Fruit fly (Drosophila melanogaster) whole organism, embryonic: ENCODE data around the gene acj6.

Experiments
- CG10979 ChIP-seq: fragments of 200-800 bp; sonication (Bioruptor generic); optimal IDR thresholded peaks from 2 replicates; lab custom pipeline; 2018; ENCODE audit warnings: missing biosample characterization, mild to moderate bottlenecking, missing genetic modification characterization, moderate library complexity
- CG14050 ChIP-seq: fragments of 200-800 bp; sonication (Bioruptor generic); IDR thresholded peaks from 3 replicates; pipeline ENCODE4 v1.3.6; 2022; ENCODE audit warnings: missing biosample characterization, missing genetic modification characterization
- CG14710 ChIP-seq: fragments of 200-800 bp; sonication (Bioruptor generic); optimal IDR thresholded peaks from 3 replicates; lab custom pipeline; 2019; ENCODE audit warnings: missing biosample characterization, mild to moderate bottlenecking, missing genetic modification characterization, moderate library complexity
- CG17186 ChIP-seq: fragments of 200-800 bp; sonication (Bioruptor generic); optimal IDR thresholded peaks from 3 replicates; lab custom pipeline; 2017; ENCODE audit warnings: missing biosample characterization, missing genetic modification reagents, missing genetic modification characterization
- CG2116 ChIP-seq: fragments of 200-800 bp; sonication (Bioruptor generic); optimal IDR thresholded peaks from 3 replicates; lab custom pipeline; 2018; ENCODE audit warnings: missing biosample characterization, mild to moderate bottlenecking, missing genetic modification characterization
- CG34224 ChIP-seq: fragments of 200-800 bp; sonication (Bioruptor generic); IDR thresholded peaks from 3 replicates; pipeline ENCODE4 v1.3.6; 2022; ENCODE audit warnings: missing biosample characterization, missing genetic modification characterization; ENCODE audit not compliant: partially characterized antibody
- CG34376 ChIP-seq: fragments of 200-800 bp; sonication (Bioruptor generic); optimal IDR thresholded peaks from 2 replicates; lab custom pipeline; 2018; ENCODE audit warnings: missing biosample characterization, mild to moderate bottlenecking, missing genetic modification characterization
- CG3847 ChIP-seq: fragments of 200-800 bp; sonication (Bioruptor generic); IDR thresholded peaks from 2 replicates; pipeline ENCODE4 v1.3.6; 2022; ENCODE audit warnings: missing biosample characterization, missing genetic modification characterization
- CG6272 ChIP-seq: fragments of 200-800 bp; sonication (Bioruptor generic); IDR thresholded peaks from 2 replicates; pipeline ENCODE4 v1.3.6; 2022; ENCODE audit warnings: missing biosample characterization, missing genetic modification characterization
- CG6765 ChIP-seq: fragments of 200-800 bp; sonication (Bioruptor generic); optimal IDR thresholded peaks from 3 replicates; lab custom pipeline; 2017; ENCODE audit warnings: missing biosample characterization, mild to moderate bottlenecking, missing genetic modification characterization
- CG8281 ChIP-seq: fragments of 200-800 bp; sonication (Bioruptor generic); optimal IDR thresholded peaks from 2 replicates; lab custom pipeline; 2018; ENCODE audit warnings: missing biosample characterization, mild to moderate bottlenecking, missing genetic modification characterization, moderate library complexity
- CG8765 ChIP-seq: fragments of 200-800 bp; sonication (Bioruptor generic); IDR thresholded peaks from 2 replicates; pipeline ENCODE4 v1.3.6; 2022; ENCODE audit warnings: missing biosample characterization, missing genetic modification characterization
- CG9215 ChIP-seq: fragments of 200-800 bp; sonication (Bioruptor generic); IDR thresholded peaks from 2 replicates; pipeline ENCODE4 v1.3.6; 2022; ENCODE audit warnings: missing biosample characterization, missing genetic modification characterization
- CkIIα-i1 ChIP-seq: fragments of 200-800 bp; sonication (Bioruptor generic); IDR thresholded peaks from 2 replicates; pipeline ENCODE4 v1.3.6; 2022; ENCODE audit warnings: missing biosample characterization, missing genetic modification characterization
- CrebB ChIP-seq: fragments of 200-800 bp; sonication (Bioruptor generic); optimal IDR thresholded peaks from 3 replicates; lab custom pipeline; 2018; ENCODE audit warnings: missing biosample characterization, mild to moderate bottlenecking, missing genetic modification characterization
- D ChIP-seq, 2 experiments: fragments of 200-800 bp in 1 of 2; fragments of >200 bp in 1 of 2; sonication (Bioruptor generic) in 1 of 2; optimal IDR thresholded peaks; 2 replicates in 1 of 2; 3 replicates in 1 of 2; lab custom pipeline; 2017; ENCODE audit warnings: mild to moderate bottlenecking in 1 of 2, missing biosample characterization in 1 of 2, missing genetic modification characterization in 1 of 2, missing genetic modification reagents in 1 of 2
- E2f1 ChIP-seq: fragments of 200-800 bp; sonication (Bioruptor generic); IDR thresholded peaks from 2 replicates; pipeline ENCODE4 v1.3.6; 2022; ENCODE audit warnings: missing biosample characterization, missing genetic modification characterization
- E2f2 ChIP-seq: fragments of 200-800 bp; sonication (Bioruptor generic); IDR thresholded peaks from 2 replicates; pipeline ENCODE4 v1.3.6; 2022; ENCODE audit warnings: missing biosample characterization, missing genetic modification characterization
- Eip74EF ChIP-seq, 2 experiments: fragments of 200-800 bp in 1 of 2; fragments of >200 bp in 1 of 2; sonication (Bioruptor generic) in 1 of 2; optimal IDR thresholded peaks; 2 replicates each; lab custom pipeline; 2017 to 2019; ENCODE audit warnings: missing biosample characterization in 2 of 2, missing genetic modification characterization in 2 of 2, mild to moderate bottlenecking in 1 of 2, moderate library complexity in 1 of 2
- Ets97D ChIP-seq: fragments of 200-800 bp; sonication (Bioruptor generic); optimal IDR thresholded peaks from 3 replicates; lab custom pipeline; 2016; ENCODE audit warnings: missing biosample characterization, missing genetic modification characterization
- GATAe ChIP-seq: fragments of 200-800 bp; sonication (Bioruptor generic); conservative IDR thresholded peaks from 2 replicates; pipeline ENCODE4 v1.3.6; 2022; ENCODE audit warnings: missing biosample characterization, missing genetic modification characterization
- Gsc ChIP-seq: fragments of 200-800 bp; sonication (Bioruptor generic); IDR thresholded peaks from 2 replicates; pipeline ENCODE4 v1.3.6; 2022; ENCODE audit warnings: missing biosample characterization, missing genetic modification characterization
- Mes4 ChIP-seq: fragments of 200-800 bp; sonication (Bioruptor generic); optimal IDR thresholded peaks from 2 replicates; lab custom pipeline; 2016; ENCODE audit warnings: missing biosample characterization, missing genetic modification characterization
- Rx ChIP-seq: fragments of 200-800 bp; sonication (Bioruptor generic); IDR thresholded peaks from 2 replicates; pipeline ENCODE4 v1.3.6; 2022; ENCODE audit warnings: missing biosample characterization, missing genetic modification characterization
- Spps ChIP-seq: fragments of 200-800 bp; sonication (Bioruptor generic); optimal IDR thresholded peaks from 2 replicates; lab custom pipeline; 2018; ENCODE audit warnings: missing biosample characterization, mild to moderate bottlenecking, missing genetic modification characterization
- Ssrp ChIP-seq: fragments of 200-800 bp; sonication (Bioruptor generic); optimal IDR thresholded peaks from 2 replicates; lab custom pipeline; 2018; ENCODE audit warnings: missing biosample characterization, mild to moderate bottlenecking, missing genetic modification characterization, moderate library complexity
- ab ChIP-seq: fragments of 200-800 bp; sonication (Bioruptor generic); optimal IDR thresholded peaks from 2 replicates; lab custom pipeline; 2016; ENCODE audit warnings: missing biosample characterization, missing genetic modification characterization
- ato ChIP-seq: fragments of 200-800 bp; sonication (Bioruptor generic); IDR thresholded peaks from 2 replicates; pipeline ENCODE4 v1.3.6; 2022; ENCODE audit warnings: missing biosample characterization, missing genetic modification characterization; ENCODE audit not compliant: partially characterized antibody
- bbx ChIP-seq: fragments of 200-800 bp; sonication (Bioruptor generic); IDR thresholded peaks from 2 replicates; pipeline ENCODE4 v1.3.6; 2022; ENCODE audit warnings: missing biosample characterization, missing genetic modification characterization; ENCODE audit not compliant: partially characterized antibody
- br ChIP-seq: fragments of >200 bp; optimal IDR thresholded peaks from 2 replicates; lab custom pipeline; 2017
- cato ChIP-seq: fragments of 200-800 bp; sonication (Bioruptor generic); optimal IDR thresholded peaks from 2 replicates; lab custom pipeline; 2016; ENCODE audit warnings: missing biosample characterization, missing genetic modification characterization, borderline replicate concordance
- chm ChIP-seq: fragments of 200-800 bp; sonication (Bioruptor generic); IDR thresholded peaks from 2 replicates; pipeline ENCODE4 v1.3.6; 2022; ENCODE audit warnings: missing biosample characterization, missing genetic modification characterization
- dimm ChIP-seq: fragments of 200-800 bp; sonication (Bioruptor generic); IDR thresholded peaks from 2 replicates; pipeline ENCODE4 v1.3.6; 2022; ENCODE audit warnings: missing biosample characterization, missing genetic modification characterization
- dmrt11E ChIP-seq: fragments of 200-800 bp; sonication (Bioruptor generic); optimal IDR thresholded peaks from 3 replicates; lab custom pipeline; 2018; ENCODE audit warnings: missing biosample characterization, mild to moderate bottlenecking, missing genetic modification characterization, moderate library complexity
- esg ChIP-seq: fragments of 200-800 bp; sonication (Bioruptor generic); conservative IDR thresholded peaks from 2 replicates; pipeline ENCODE4 v1.3.6; 2022; ENCODE audit warnings: missing biosample characterization, missing genetic modification characterization
- eyg ChIP-seq: fragments of 200-800 bp; sonication (Bioruptor generic); optimal IDR thresholded peaks from 3 replicates; lab custom pipeline; 2016; ENCODE audit warnings: missing biosample characterization, missing genetic modification characterization
- gsb-n ChIP-seq: fragments of 200-800 bp; sonication (Bioruptor generic); optimal IDR thresholded peaks from 3 replicates; lab custom pipeline; 2018; ENCODE audit warnings: missing biosample characterization, mild to moderate bottlenecking, missing genetic modification characterization
- kah ChIP-seq: fragments of 200-800 bp; sonication (Bioruptor generic); optimal IDR thresholded peaks from 2 replicates; lab custom pipeline; 2018; ENCODE audit warnings: missing biosample characterization, mild to moderate bottlenecking, missing genetic modification characterization
- ken ChIP-seq: fragments of 200-800 bp; sonication (Bioruptor generic); IDR thresholded peaks from 3 replicates; pipeline ENCODE4 v1.3.6; 2022; ENCODE audit warnings: missing biosample characterization, missing genetic modification characterization
- mld ChIP-seq: fragments of 200-800 bp; sonication (Bioruptor generic); IDR thresholded peaks from 3 replicates; pipeline ENCODE4 v1.3.6; 2022; ENCODE audit warnings: missing biosample characterization, missing genetic modification characterization; ENCODE audit not compliant: partially characterized antibody
- nerfin-2 ChIP-seq: fragments of 200-800 bp; sonication (Bioruptor generic); IDR thresholded peaks from 2 replicates; pipeline ENCODE4 v1.3.6; 2022; ENCODE audit warnings: missing biosample characterization, missing genetic modification characterization; ENCODE audit not compliant: partially characterized antibody
- repo ChIP-seq: fragments of 200-800 bp; sonication (Bioruptor generic); optimal IDR thresholded peaks from 2 replicates; lab custom pipeline; 2016; ENCODE audit warnings: missing biosample characterization, missing genetic modification characterization
- sens-2 ChIP-seq: fragments of 200-800 bp; sonication (Bioruptor generic); IDR thresholded peaks from 2 replicates; pipeline ENCODE4 v1.3.6; 2022; ENCODE audit warnings: missing biosample characterization, missing genetic modification characterization
- slbo ChIP-seq: fragments of 200-800 bp; sonication (Bioruptor generic); IDR thresholded peaks from 2 replicates; pipeline ENCODE4 v1.3.6; 2022; ENCODE audit warnings: missing biosample characterization, missing genetic modification characterization
- sna ChIP-seq: fragments of 200-800 bp; sonication (Bioruptor generic); IDR thresholded peaks from 2 replicates; pipeline ENCODE4 v1.3.6; 2022; ENCODE audit warnings: missing biosample characterization, missing genetic modification characterization; ENCODE audit not compliant: partially characterized antibody
- stwl ChIP-seq: fragments of 200-800 bp; sonication (Bioruptor generic); optimal IDR thresholded peaks from 3 replicates; lab custom pipeline; 2018; ENCODE audit warnings: missing biosample characterization, mild to moderate bottlenecking, missing genetic modification characterization, moderate library complexity
- tgo ChIP-seq: fragments of 200-800 bp; sonication (Bioruptor generic); IDR thresholded peaks from 3 replicates; pipeline ENCODE4 v1.3.6; 2022; ENCODE audit warnings: missing biosample characterization, missing genetic modification characterization
- usp ChIP-seq: fragments of >200 bp; optimal IDR thresholded peaks from 2 replicates; lab custom pipeline; 2017; ENCODE audit warnings: missing biosample characterization, missing genetic modification characterization
- zf30C ChIP-seq: fragments of 200-800 bp; sonication (Bioruptor generic); optimal IDR thresholded peaks from 3 replicates; lab custom pipeline; 2018; ENCODE audit warnings: missing biosample characterization, mild to moderate bottlenecking, missing genetic modification characterization

The acj6 gene

DNA sequence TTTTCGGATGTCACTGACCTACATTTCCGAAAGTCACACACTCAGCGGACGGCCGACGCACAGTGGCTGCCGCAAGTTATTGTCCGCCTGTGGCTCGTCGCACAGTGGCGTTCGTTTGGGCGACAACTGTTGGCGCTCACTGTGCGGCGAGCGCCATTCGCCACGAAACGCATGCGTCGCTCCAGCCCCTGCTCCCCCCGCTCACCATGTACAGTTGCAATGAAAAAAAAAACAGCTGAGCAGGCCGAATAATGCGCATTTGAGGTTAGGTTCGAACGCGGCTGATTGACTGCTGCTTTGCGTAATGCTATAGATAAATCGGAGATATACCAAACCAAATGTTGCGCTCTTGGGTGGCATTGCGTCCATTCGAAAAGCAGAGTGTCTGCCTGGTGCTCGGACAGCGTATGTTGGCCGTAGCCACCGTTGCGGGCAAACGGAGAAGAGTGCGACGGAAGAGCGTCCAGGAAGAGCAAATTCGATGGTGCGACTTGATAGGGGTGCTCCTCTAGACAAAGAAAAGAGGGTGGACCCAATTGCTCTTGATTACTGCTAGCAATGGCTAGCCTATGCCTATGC is 55.5 kb downstream of the acj6 start:
- TF ChIP-seq CG14050 (GFP tag; lab: Robert Waterston, UW) (peak; percentile 81), sens-2 (peak; percentile 75; the same call in 1 of the 2 replicates), CG6765 (GFP tag; lab: Kevin White, UChicago) (peak; percentile 76), CG2116 (GFP tag; lab: Kevin White, UChicago) (peak; percentile 91), ab (GFP tag; lab: Kevin White, UChicago) (no peak), esg (GFP tag; lab: Robert Waterston, UW) (peak; percentile 73), CG34376 (GFP tag; lab: Kevin White, UChicago) (peak; percentile 92), chm (GFP tag; lab: Robert Waterston, UW) (peak; percentile 93), CG6272 (peak; percentile 61), usp (no peak), E2f1 (GFP tag; lab: Robert Waterston, UW) (peak; percentile 85), E2f2 (GFP tag; lab: Robert Waterston, UW) (peak; percentile 66; the same call in 1 of the 2 replicates), GATAe (GFP tag; lab: Robert Waterston, UW) (peak; percentile 37; the same call in 1 of the 2 replicates), mld (GFP tag; lab: Robert Waterston, UW) (0 out of 3 replicates have a peak, but pooled peaks have one; percentile 21), Rx (GFP tag; lab: Robert Waterston, UW) (peak; percentile 88), D (optimal IDR thresholded peaks at IDR 0.05; lab: Kevin White, UChicago) (no peak), D (GFP tag; optimal IDR thresholded peaks at IDR 0.05; lab: Kevin White, UChicago) (peak; percentile 51), CrebB (tag; lab: Kevin White, UChicago) (peak; percentile 74), CG10979 (tag; lab: Kevin White, UChicago) (peak; percentile 60), br (lab: Kevin White, UChicago) (no peak), ato (GFP tag; lab: Robert Waterston, UW) (peak; percentile 54; the same call in 1 of the 2 replicates), cato (GFP tag; lab: Kevin White, UChicago) (peak; percentile 36), bbx (peak; percentile 64; the same call in 1 of the 2 replicates), Ets97D (GFP tag; lab: Kevin White, UChicago) (peak; percentile 86), CG8281 (no peak), gsb-n (tag; lab: Kevin White, UChicago) (no peak), Ssrp (tag; lab: Kevin White, UChicago) (peak; percentile 33), CG3847 (GFP tag; lab: Robert Waterston, UW) (peak; percentile 79), tgo (peak; percentile 85), zf30C (GFP tag; lab: Kevin White, UChicago) (no peak), CG17186 (GFP tag; lab: Kevin White, UChicago) (peak; percentile 94), eyg (GFP tag; lab: Kevin White, UChicago) (peak; percentile 65), CG14710 (tag; lab: Kevin White, UChicago) (peak; percentile 49), CG9215 (GFP tag; lab: Robert Waterston, UW) (peak; percentile 85), CG8765 (GFP tag; lab: Robert Waterston, UW) (peak; percentile 72), Spps (peak; percentile 12), Eip74EF (GFP tag; optimal IDR thresholded peaks at IDR 0.05; lab: Kevin White, UChicago) (peak in 1 of 2 experiments; percentile 59), CkIIα-i1 (GFP tag; lab: Robert Waterston, UW) (peak; percentile 54; the same call in 1 of the 2 replicates), ken (GFP tag; lab: Robert Waterston, UW) (peak; percentile 91), stwl (peak; percentile 34), kah (GFP tag; lab: Kevin White, UChicago) (peak; percentile 76), Gsc (no peak; the same call in 1 of the 2 replicates), Mes4 (GFP tag; lab: Kevin White, UChicago) (peak; percentile 78), sna (GFP tag; lab: Robert Waterston, UW) (no peak), nerfin-2 (GFP tag; lab: Robert Waterston, UW) (0 out of 2 replicates have a peak, but pooled peaks have one; percentile 38), dimm (GFP tag; lab: Robert Waterston, UW) (peak; percentile 74), slbo (GFP tag; lab: Robert Waterston, UW) (peak; percentile 97), dmrt11E (no peak), CG34224 (peak; percentile 54; the same call in 1 of the 3 replicates), repo (GFP tag; lab: Kevin White, UChicago) (peak; percentile 76)
